Fruit fly (Drosophila melanogaster) Kc167 (cell line): ENCODE results near the gene comm3.

Experiments used
- Myc ChIP-seq: fragments of >200 bp; optimal IDR thresholded peaks from 2 replicates; lab custom pipeline; 2017; ENCODE audit warnings: missing external identifiers
- Sin3A ChIP-seq: fragments of >200 bp; optimal IDR thresholded peaks from 2 replicates; lab custom pipeline; 2018; ENCODE audit warnings: missing external identifiers
- h ChIP-seq: fragments of >200 bp; optimal IDR thresholded peaks from 3 replicates; lab custom pipeline; 2018; ENCODE audit warnings: missing external identifiers
- insv ChIP-seq: fragments of >200 bp; optimal IDR thresholded peaks from 3 replicates; lab custom pipeline; 2018; ENCODE audit warnings: missing external identifiers
- psq ChIP-seq: fragments of >200 bp; optimal IDR thresholded peaks from 2 replicates; lab custom pipeline; 2017; ENCODE audit warnings: missing external identifiers
- ttk ChIP-seq: sonication (Bioruptor generic); optimal IDR thresholded peaks from 2 replicates; lab custom pipeline; 2017; ENCODE audit warnings: missing external identifiers

The comm3 gene

dm6 chr3L:15683345-15683922 is 35.9 kb upstream of the comm3 start, which contains the start of the genes CG7579 and Pgant8:
Gene CG7579, minus strand, starts transcription at chr3L:15683445.
Gene Pgant8, plus strand, starts transcription at chr3L:15683872.
- TF ChIP-seq psq (lab: Kevin White, UChicago) (no peak), Myc (lab: Kevin White, UChicago) (no peak), insv (lab: Kevin White, UChicago) (no peak), ttk (no peak), h (lab: Kevin White, UChicago) (no peak), Sin3A (lab: Kevin White, UChicago) (no peak)

dm6 chr3L:15679420-15679819 is 31.9 kb upstream of the comm3 start, which contains the start of gene CG7304:
Gene CG7304, plus strand, starts transcription at chr3L:15679720.
- TF ChIP-seq ttk (no peak), insv (lab: Kevin White, UChicago) (no peak), psq (lab: Kevin White, UChicago) (no peak), h (lab: Kevin White, UChicago) (no peak), Myc (lab: Kevin White, UChicago) (no peak), Sin3A (lab: Kevin White, UChicago) (no peak)

dm6 chr3L:15678284-15678683 is 30.7 kb upstream of the comm3 start:
- no peak for TF ChIP-seq h (lab: Kevin White, UChicago)
- no peak for TF ChIP-seq insv (lab: Kevin White, UChicago)
- no peak for TF ChIP-seq Sin3A (lab: Kevin White, UChicago)
- no peak for TF ChIP-seq ttk
- no peak for TF ChIP-seq Myc (lab: Kevin White, UChicago)
- no peak for TF ChIP-seq psq (lab: Kevin White, UChicago)

dm6 chr3L:15677662-15678061 is 30.1 kb upstream of the comm3 start:
- TF ChIP-seq Sin3A (lab: Kevin White, UChicago), result no peak

- TF ChIP-seq Sin3A (lab: Kevin White, UChicago) (no peak), ttk (no peak), h (lab: Kevin White, UChicago) (no peak), psq (lab: Kevin White, UChicago) (no peak), Myc (lab: Kevin White, UChicago) (no peak), insv (lab: Kevin White, UChicago) (no peak)
Measured at dm6 chr3L:15675111-15675510, 27.5 kb upstream of the comm3 start.

- no peak for TF ChIP-seq Myc (lab: Kevin White, UChicago)
- TF ChIP-seq psq (lab: Kevin White, UChicago), result no peak
- no peak for TF ChIP-seq Sin3A (lab: Kevin White, UChicago)
- TF ChIP-seq h (lab: Kevin White, UChicago), result no peak
- no peak for TF ChIP-seq insv (lab: Kevin White, UChicago)
- TF ChIP-seq ttk, result no peak
Measured at dm6 chr3L:15672800-15673199, 25.2 kb upstream of the comm3 start.

dm6 chr3L:15670455-15670854 is 22.9 kb upstream of the comm3 start:
- TF ChIP-seq h (lab: Kevin White, UChicago) (no peak), Sin3A (lab: Kevin White, UChicago) (no peak), insv (lab: Kevin White, UChicago) (no peak), Myc (lab: Kevin White, UChicago) (no peak), psq (lab: Kevin White, UChicago) (no peak), ttk (no peak)

dm6 chr3L:15669939-15670338 is 22.4 kb upstream of the comm3 start:
- no peak for TF ChIP-seq insv (lab: Kevin White, UChicago)
- TF ChIP-seq ttk, result no peak
- no peak for TF ChIP-seq psq (lab: Kevin White, UChicago)
- TF ChIP-seq h (lab: Kevin White, UChicago), result no peak
- no peak for TF ChIP-seq Myc (lab: Kevin White, UChicago)
- TF ChIP-seq Sin3A (lab: Kevin White, UChicago), result no peak

dm6 chr3L:15665741-15666140 is 18.2 kb upstream of the comm3 start:
- TF ChIP-seq ttk (no peak), Myc (lab: Kevin White, UChicago) (no peak), insv (lab: Kevin White, UChicago) (no peak), h (lab: Kevin White, UChicago) (no peak), Sin3A (lab: Kevin White, UChicago) (no peak), psq (lab: Kevin White, UChicago) (no peak)

dm6 chr3L:15664199-15664794 is 16.7 kb upstream of the comm3 start:
- no peak for TF ChIP-seq ttk
- no peak for TF ChIP-seq h (lab: Kevin White, UChicago)
- TF ChIP-seq insv (lab: Kevin White, UChicago), result no peak
- no peak for TF ChIP-seq Myc (lab: Kevin White, UChicago)
- no peak for TF ChIP-seq psq (lab: Kevin White, UChicago)
- no peak for TF ChIP-seq Sin3A (lab: Kevin White, UChicago)

dm6 chr3L:15662510-15662909 is 14.9 kb upstream of the comm3 start:
- TF ChIP-seq Myc (lab: Kevin White, UChicago) (no peak), ttk (no peak), insv (lab: Kevin White, UChicago) (no peak), h (lab: Kevin White, UChicago) (no peak), psq (lab: Kevin White, UChicago) (no peak), Sin3A (lab: Kevin White, UChicago) (no peak)

dm6 chr3L:15661567-15661966 is 14.0 kb upstream of the comm3 start, which contains the start of gene CG43082:
Gene CG43082, plus strand, starts transcription at chr3L:15661867.
- TF ChIP-seq insv (lab: Kevin White, UChicago), result no peak
- TF ChIP-seq h (lab: Kevin White, UChicago), result no peak
- no peak for TF ChIP-seq ttk
- no peak for TF ChIP-seq psq (lab: Kevin White, UChicago)
